Fruit fly (Drosophila melanogaster) whole organism, embryonic: Measurements from ENCODE around the gene DPCoAC.
A peak's percentile ranks its signal among the peaks of the same experiment; 100 is the strongest.

ENCODE experiments used
- Asciz ChIP-seq: fragments of 200-800 bp; sonication (Bioruptor generic); optimal IDR thresholded peaks from 2 replicates; lab custom pipeline; 2017; ENCODE audit warnings: missing biosample characterization, mild to moderate bottlenecking, missing genetic modification characterization, missing genetic modification reagents
- BtbVII ChIP-seq: fragments of 200-800 bp; sonication (Bioruptor generic); optimal IDR thresholded peaks from 3 replicates; lab custom pipeline; 2017; ENCODE audit warnings: missing biosample characterization, mild to moderate bottlenecking, missing genetic modification characterization
- CG1024 ChIP-seq: fragments of 200-800 bp; sonication (Bioruptor generic); IDR thresholded peaks from 2 replicates; pipeline ENCODE4 v1.3.6; 2022; ENCODE audit warnings: missing biosample characterization, missing genetic modification characterization
- CG10267 ChIP-seq: fragments of 200-800 bp; sonication (Bioruptor generic); optimal IDR thresholded peaks from 2 replicates; lab custom pipeline; 2018; ENCODE audit warnings: missing biosample characterization, mild to moderate bottlenecking, missing genetic modification characterization, moderate library complexity
- CG10431 ChIP-seq: fragments of 200-800 bp; sonication (Bioruptor generic); optimal IDR thresholded peaks from 3 replicates; lab custom pipeline; 2018; ENCODE audit warnings: missing biosample characterization, mild to moderate bottlenecking, missing genetic modification characterization
- CG10565 ChIP-seq: fragments of 200-800 bp; sonication (Bioruptor generic); optimal IDR thresholded peaks from 3 replicates; lab custom pipeline; 2016; ENCODE audit warnings: missing biosample characterization, mild to moderate bottlenecking, missing genetic modification characterization
- CG10654 ChIP-seq: fragments of 200-800 bp; sonication (Bioruptor generic); optimal IDR thresholded peaks from 2 replicates; lab custom pipeline; 2016; ENCODE audit warnings: missing biosample characterization, missing genetic modification characterization
- CG10979 ChIP-seq: fragments of 200-800 bp; sonication (Bioruptor generic); optimal IDR thresholded peaks from 2 replicates; lab custom pipeline; 2018; ENCODE audit warnings: missing biosample characterization, mild to moderate bottlenecking, missing genetic modification characterization, moderate library complexity
- CG11695 ChIP-seq: fragments of 200-800 bp; sonication (Bioruptor generic); IDR thresholded peaks from 3 replicates; pipeline ENCODE4 v1.3.6; 2022; ENCODE audit warnings: missing biosample characterization, missing genetic modification characterization
- CG14667 ChIP-seq: fragments of 200-800 bp; sonication (Bioruptor generic); IDR thresholded peaks from 2 replicates; pipeline ENCODE4 v1.3.6; 2022; ENCODE audit warnings: missing biosample characterization, missing genetic modification characterization
- CG14710 ChIP-seq: fragments of 200-800 bp; sonication (Bioruptor generic); optimal IDR thresholded peaks from 3 replicates; lab custom pipeline; 2019; ENCODE audit warnings: missing biosample characterization, mild to moderate bottlenecking, missing genetic modification characterization, moderate library complexity
- CG15269 ChIP-seq: fragments of 200-800 bp; sonication (Bioruptor generic); optimal IDR thresholded peaks from 2 replicates; lab custom pipeline; 2018; ENCODE audit warnings: missing biosample characterization, mild to moderate bottlenecking, missing genetic modification characterization, moderate library complexity
- CG16813 ChIP-seq: fragments of 200-800 bp; sonication (Bioruptor generic); IDR thresholded peaks from 3 replicates; pipeline ENCODE4 v1.3.6; 2022; ENCODE audit warnings: missing biosample characterization, missing genetic modification characterization; ENCODE audit not compliant: partially characterized antibody
- CG17328 ChIP-seq: fragments of 200-800 bp; sonication (Bioruptor generic); IDR thresholded peaks from 2 replicates; pipeline ENCODE4 v1.3.6; 2022; ENCODE audit warnings: missing biosample characterization, missing genetic modification characterization
- CG17385 ChIP-seq: fragments of 200-800 bp; sonication (Bioruptor generic); optimal IDR thresholded peaks from 3 replicates; lab custom pipeline; 2018; ENCODE audit warnings: missing biosample characterization, mild to moderate bottlenecking, missing genetic modification characterization
- CG17568 ChIP-seq: fragments of 200-800 bp; sonication (Bioruptor generic); optimal IDR thresholded peaks from 2 replicates; lab custom pipeline; 2018; ENCODE audit warnings: missing biosample characterization, mild to moderate bottlenecking, missing genetic modification characterization, moderate library complexity
- CG18599 ChIP-seq: fragments of 200-800 bp; sonication (Bioruptor generic); optimal IDR thresholded peaks from 3 replicates; lab custom pipeline; 2017; ENCODE audit warnings: missing biosample characterization, missing genetic modification characterization, mild to moderate bottlenecking, moderate library complexity, missing genetic modification reagents
- CG3726 ChIP-seq: fragments of 200-800 bp; sonication (Bioruptor generic); IDR thresholded peaks from 3 replicates; pipeline ENCODE4, ENCODE4 v1.3.6; 2022; ENCODE audit warnings: missing biosample characterization, missing genetic modification characterization
- CG4820 ChIP-seq: fragments of 200-800 bp; sonication (Bioruptor generic); optimal IDR thresholded peaks from 3 replicates; lab custom pipeline; 2016; ENCODE audit warnings: missing biosample characterization, missing genetic modification characterization
- CG6765 ChIP-seq: fragments of 200-800 bp; sonication (Bioruptor generic); optimal IDR thresholded peaks from 3 replicates; lab custom pipeline; 2017; ENCODE audit warnings: missing biosample characterization, mild to moderate bottlenecking, missing genetic modification characterization
- CG7987 ChIP-seq: fragments of 200-800 bp; sonication (Bioruptor generic); optimal IDR thresholded peaks from 2 replicates; lab custom pipeline; 2018; ENCODE audit warnings: missing biosample characterization, mild to moderate bottlenecking, missing genetic modification characterization, moderate library complexity
- CG9437 ChIP-seq: fragments of 200-800 bp; sonication (Bioruptor generic); optimal IDR thresholded peaks from 2 replicates; lab custom pipeline; 2018; ENCODE audit warnings: missing biosample characterization, mild to moderate bottlenecking, missing genetic modification characterization
- Camta ChIP-seq: fragments of 200-800 bp; sonication (Bioruptor generic); optimal IDR thresholded peaks from 2 replicates; lab custom pipeline; 2016; ENCODE audit warnings: missing biosample characterization, missing genetic modification characterization
- Dp ChIP-seq: fragments of 200-800 bp; sonication (Bioruptor generic); optimal IDR thresholded peaks from 2 replicates; lab custom pipeline; 2018; ENCODE audit warnings: missing biosample characterization, mild to moderate bottlenecking, missing genetic modification characterization, moderate library complexity
- E2f2 ChIP-seq: fragments of 200-800 bp; sonication (Bioruptor generic); IDR thresholded peaks from 2 replicates; pipeline ENCODE4 v1.3.6; 2022; ENCODE audit warnings: missing biosample characterization, missing genetic modification characterization
- H15 ChIP-seq: fragments of 200-800 bp; sonication (Bioruptor generic); IDR thresholded peaks from 3 replicates; pipeline ENCODE4 v1.3.6; 2022; ENCODE audit warnings: missing biosample characterization, missing genetic modification characterization
- Hand ChIP-seq: fragments of 200-800 bp; sonication (Bioruptor generic); optimal IDR thresholded peaks from 2 replicates; lab custom pipeline; 2017; ENCODE audit warnings: mild to moderate bottlenecking, missing biosample characterization, missing genetic modification reagents, missing genetic modification characterization
- Myb ChIP-seq: fragments of 200-800 bp; sonication (Bioruptor generic); optimal IDR thresholded peaks from 2 replicates; lab custom pipeline; 2016; ENCODE audit warnings: missing biosample characterization, missing genetic modification characterization
- Rx ChIP-seq: fragments of 200-800 bp; sonication (Bioruptor generic); IDR thresholded peaks from 2 replicates; pipeline ENCODE4 v1.3.6; 2022; ENCODE audit warnings: missing biosample characterization, missing genetic modification characterization
- Side ChIP-seq: fragments of 200-800 bp; sonication (Bioruptor generic); optimal IDR thresholded peaks from 2 replicates; lab custom pipeline; 2016; ENCODE audit warnings: missing biosample characterization, missing genetic modification characterization
- YL-1 ChIP-seq: fragments of 200-800 bp; sonication (Bioruptor generic); optimal IDR thresholded peaks from 3 replicates; lab custom pipeline; 2017; ENCODE audit warnings: missing biosample characterization, mild to moderate bottlenecking, missing genetic modification characterization
- abd-A ChIP-seq: fragments of 200-800 bp; sonication (Bioruptor generic); optimal IDR thresholded peaks from 3 replicates; lab custom pipeline; 2019; ENCODE audit warnings: missing biosample characterization, mild to moderate bottlenecking, missing genetic modification characterization, moderate library complexity
- ap ChIP-seq: fragments of 200-800 bp; sonication (Bioruptor generic); IDR thresholded peaks from 2 replicates; pipeline ENCODE4 v1.3.6; 2022; ENCODE audit warnings: missing biosample characterization, missing genetic modification characterization
- bbx ChIP-seq: fragments of 200-800 bp; sonication (Bioruptor generic); IDR thresholded peaks from 2 replicates; pipeline ENCODE4 v1.3.6; 2022; ENCODE audit warnings: missing biosample characterization, missing genetic modification characterization; ENCODE audit not compliant: partially characterized antibody
- bowl ChIP-seq: fragments of 200-800 bp; sonication (Bioruptor generic); IDR thresholded peaks from 2 replicates; pipeline ENCODE4 v1.3.6; 2022; ENCODE audit warnings: missing biosample characterization, missing genetic modification characterization
- chinmo ChIP-seq: fragments of 200-800 bp; sonication (Bioruptor generic); IDR thresholded peaks from 4 replicates; pipeline ENCODE4 v1.3.6; 2022; ENCODE audit warnings: missing biosample characterization, missing genetic modification characterization; ENCODE audit not compliant: partially characterized antibody
- chm ChIP-seq: fragments of 200-800 bp; sonication (Bioruptor generic); IDR thresholded peaks from 2 replicates; pipeline ENCODE4 v1.3.6; 2022; ENCODE audit warnings: missing biosample characterization, missing genetic modification characterization
- croc ChIP-seq: fragments of 200-800 bp; sonication (Bioruptor generic); conservative IDR thresholded peaks from 3 replicates; pipeline ENCODE4 v1.3.6; 2022; ENCODE audit warnings: missing biosample characterization, missing genetic modification characterization
- da ChIP-seq: fragments of 200-800 bp; sonication (Bioruptor generic); optimal IDR thresholded peaks from 2 replicates; lab custom pipeline; 2016; ENCODE audit warnings: missing biosample characterization, missing genetic modification characterization
- dan ChIP-seq: fragments of 200-800 bp; sonication (Bioruptor generic); IDR thresholded peaks from 2 replicates; pipeline ENCODE4 v1.3.6; 2022; ENCODE audit warnings: missing biosample characterization, missing genetic modification characterization
- fd64A ChIP-seq: fragments of 200-800 bp; sonication (Bioruptor generic); optimal IDR thresholded peaks from 3 replicates; lab custom pipeline; 2018; ENCODE audit warnings: missing biosample characterization, mild to moderate bottlenecking, missing genetic modification characterization
- h ChIP-seq: fragments of >200 bp; optimal IDR thresholded peaks from 2 replicates; lab custom pipeline; 2017
- ham ChIP-seq: fragments of 200-800 bp; sonication (Bioruptor generic); IDR thresholded peaks from 2 replicates; pipeline ENCODE4 v1.3.6; 2022; ENCODE audit warnings: missing biosample characterization, missing genetic modification characterization
- nom ChIP-seq: fragments of 200-800 bp; sonication (Bioruptor generic); optimal IDR thresholded peaks from 2 replicates; lab custom pipeline; 2017; ENCODE audit warnings: missing biosample characterization, missing genetic modification characterization, mild to moderate bottlenecking, moderate library complexity, missing genetic modification reagents
- pb ChIP-seq: fragments of 200-800 bp; sonication (Bioruptor generic); optimal IDR thresholded peaks from 3 replicates; lab custom pipeline; 2016; ENCODE audit warnings: missing biosample characterization, missing genetic modification characterization
- pho ChIP-seq: fragments of 200-800 bp; sonication (Bioruptor generic); optimal IDR thresholded peaks from 2 replicates; lab custom pipeline; 2016; ENCODE audit warnings: missing biosample characterization, missing genetic modification characterization
- slbo ChIP-seq: fragments of 200-800 bp; sonication (Bioruptor generic); IDR thresholded peaks from 2 replicates; pipeline ENCODE4 v1.3.6; 2022; ENCODE audit warnings: missing biosample characterization, missing genetic modification characterization
- ssp ChIP-seq: fragments of 200-800 bp; sonication (Bioruptor generic); IDR thresholded peaks from 2 replicates; pipeline ENCODE4 v1.3.6; 2022; ENCODE audit warnings: missing biosample characterization, missing genetic modification characterization
- usp ChIP-seq: fragments of >200 bp; optimal IDR thresholded peaks from 2 replicates; lab custom pipeline; 2017; ENCODE audit warnings: missing biosample characterization, missing genetic modification characterization

Gene DPCoAC

DNA sequence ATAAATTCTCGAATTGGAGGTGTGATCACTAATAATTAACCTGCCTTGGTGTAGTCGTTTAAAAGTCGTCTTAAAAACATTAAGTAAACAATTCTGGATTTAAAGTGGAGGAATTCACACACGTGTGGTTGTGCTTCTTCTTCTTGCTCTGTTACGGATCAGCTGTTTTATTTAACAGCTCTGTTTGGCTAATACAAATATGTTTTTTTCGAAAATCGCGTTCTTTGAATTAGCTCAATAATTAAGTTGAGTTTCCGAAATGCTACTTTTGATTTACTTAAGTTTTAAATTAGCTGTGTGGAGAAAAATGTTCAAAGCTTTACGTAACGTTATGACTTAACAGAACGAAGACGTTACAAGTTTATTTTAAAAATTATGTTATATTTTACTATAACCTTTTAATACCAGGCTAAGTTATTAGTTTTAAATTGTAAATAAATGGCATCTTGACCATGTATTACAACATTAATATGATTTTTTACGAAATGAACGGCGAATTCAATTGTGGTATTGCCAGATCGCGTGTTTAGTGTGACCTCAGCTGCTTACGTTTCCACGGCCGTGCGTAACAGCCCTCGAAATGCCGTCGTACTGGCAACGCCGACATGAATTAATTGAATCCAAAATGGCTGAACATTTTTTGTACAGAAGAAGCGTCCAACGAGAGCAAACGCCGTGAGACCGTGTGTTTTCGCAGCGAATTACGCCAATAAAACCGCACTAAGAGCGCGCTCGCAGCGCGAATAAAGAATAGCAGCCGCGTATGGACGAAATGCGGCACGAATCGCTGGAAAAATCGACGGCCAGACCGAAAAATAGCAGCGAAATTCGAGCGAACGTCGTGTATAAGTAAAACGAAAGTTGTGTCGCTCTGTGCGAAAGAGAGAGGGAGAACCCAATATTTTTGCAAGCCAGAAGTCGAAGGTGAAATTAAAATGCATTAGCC is 35.3 kb upstream of the DPCoAC start, which contains the start of the genes Pus1 and bon (continued):
- no peak for TF ChIP-seq CG11695 (GFP tag; lab: Robert Waterston, UW)
- TF ChIP-seq YL-1 (GFP tag; lab: Kevin White, UChicago) = peak; percentile 88
- no peak for TF ChIP-seq CG1024 (GFP tag; lab: Robert Waterston, UW)
- TF ChIP-seq chm (GFP tag; lab: Robert Waterston, UW) = no peak
- no peak for TF ChIP-seq CG6765
- TF ChIP-seq Side = peak; percentile 41
- no peak for TF ChIP-seq da (GFP tag; lab: Kevin White, UChicago)
- peak; percentile 100 for TF ChIP-seq CG9437 (GFP tag; lab: Kevin White, UChicago)
- TF ChIP-seq CG7987 (GFP tag; lab: Kevin White, UChicago) = peak; percentile 32
- peak; percentile 23; the same call in 1 of the 2 replicates for TF ChIP-seq bbx (GFP tag; lab: Robert Waterston, UW)
- TF ChIP-seq slbo = peak; percentile 52; the same call in 1 of the 2 replicates
- no peak for TF ChIP-seq CG14667 (GFP tag; lab: Robert Waterston, UW)
- TF ChIP-seq CG10267 (tag; lab: Kevin White, UChicago) = peak; percentile 40
- TF ChIP-seq Dp = peak; percentile 35
- TF ChIP-seq CG17385 (GFP tag; lab: Kevin White, UChicago) = peak; percentile 95
- no peak for TF ChIP-seq CG3726 (GFP tag; lab: Robert Waterston, UW)
- TF ChIP-seq fd64A (GFP tag; lab: Kevin White, UChicago) = no peak
- TF ChIP-seq ssp = no peak
- no peak for TF ChIP-seq croc (GFP tag; lab: Robert Waterston, UW)
- peak; percentile 31 for TF ChIP-seq pho
- TF ChIP-seq CG10654 = no peak
- TF ChIP-seq h (lab: Kevin White, UChicago) = no peak
- TF ChIP-seq CG4820 (GFP tag; lab: Kevin White, UChicago) = no peak
- TF ChIP-seq CG17328 (GFP tag; lab: Robert Waterston, UW) = no peak; the same call in 1 of the 2 replicates
- TF ChIP-seq Asciz (GFP tag; lab: Kevin White, UChicago) = no peak
- no peak for TF ChIP-seq Camta (GFP tag; lab: Kevin White, UChicago)
- TF ChIP-seq chinmo = no peak
- TF ChIP-seq ham (GFP tag; lab: Robert Waterston, UW) = no peak
- no peak for TF ChIP-seq pb
- TF ChIP-seq BtbVII (GFP tag; lab: Kevin White, UChicago) = no peak
- TF ChIP-seq bowl = no peak
- TF ChIP-seq H15 (GFP tag; lab: Robert Waterston, UW) = no peak
- TF ChIP-seq Myb (GFP tag; lab: Kevin White, UChicago) = peak; percentile 65
- peak; percentile 5 for TF ChIP-seq CG15269 (tag; lab: Kevin White, UChicago)
- no peak for TF ChIP-seq dan (GFP tag; lab: Robert Waterston, UW)
- TF ChIP-seq CG10431 (GFP tag; lab: Kevin White, UChicago) = no peak
- TF ChIP-seq ap (GFP tag; lab: Robert Waterston, UW) = no peak
- no peak for TF ChIP-seq CG10565
- TF ChIP-seq CG17568 (GFP tag; lab: Kevin White, UChicago) = no peak
- peak; percentile 79 for TF ChIP-seq CG14710 (tag; lab: Kevin White, UChicago)
- TF ChIP-seq Hand = no peak
- TF ChIP-seq nom (GFP tag; lab: Kevin White, UChicago) = no peak
- TF ChIP-seq E2f2 (GFP tag; lab: Robert Waterston, UW) = peak; percentile 37
- no peak for TF ChIP-seq CG18599
- TF ChIP-seq CG10979 (tag; lab: Kevin White, UChicago) = no peak
- TF ChIP-seq usp = no peak
- TF ChIP-seq CG16813 (GFP tag; lab: Robert Waterston, UW) = peak; percentile 14; the same call in 1 of the 3 replicates
- no peak for TF ChIP-seq Rx
- TF ChIP-seq abd-A (tag; lab: Kevin White, UChicago) = no peak
